Worm (Caenorhabditis elegans) whole organism, young adult: ENCODE results near the gene srw-53.

Experiments
- B0261.1 ChIP-seq: sonication (generic microtip); optimal IDR thresholded peaks from 2 replicates; lab custom pipeline; 2016; ENCODE audit warnings: mild to moderate bottlenecking, missing genetic modification characterization, moderate library complexity, missing compliant biosample characterization
- F55B11.4 ChIP-seq: sonication (generic microtip); optimal IDR thresholded peaks from 2 replicates; lab custom pipeline; 2016; ENCODE audit warnings: missing compliant biosample characterization, missing genetic modification characterization, borderline replicate concordance; ENCODE audit not compliant: insufficient read depth
- Y95B8A.8 ChIP-seq: fragments of 200-800 bp; sonication (Bioruptor generic); IDR thresholded peaks from 2 replicates; pipeline ENCODE4 v1.3.6; 2022; ENCODE audit warnings: missing genetic modification reagents, missing genetic modification characterization, missing compliant biosample characterization
- madf-6 ChIP-seq: fragments of 200-800 bp; sonication (Bioruptor generic); IDR thresholded peaks from 2 replicates; pipeline ENCODE4 v1.3.6; 2022; ENCODE audit warnings: missing genetic modification reagents, missing genetic modification characterization, missing compliant biosample characterization
- pha-4 ChIP-seq: fragments of 150-350 bp; sonication (generic microtip); optimal IDR thresholded peaks from 2 replicates; lab custom pipeline; 2014; ENCODE audit warnings: missing biosample characterization, missing genetic modification reagents, missing genetic modification characterization

- TF ChIP-seq pha-4 (tag; lab: Kevin White, UChicago) (no peak), Y95B8A.8 (GFP tag; lab: Robert Waterston, UW) (no peak), madf-6 (GFP tag; lab: Robert Waterston, UW) (no peak), F55B11.4 (tag; lab: Kevin White, UChicago) (no peak), B0261.1 (tag; lab: Kevin White, UChicago) (no peak)
Measured at ce11 chrV:15974836-15975235, 31.6 kb downstream of the srw-53 start, which contains the start of gene sru-22.
